Fruit fly (Drosophila melanogaster): ENCODE data around the gene CG45045.

Gene CG45045

dm6 chr3R:17712623-17713521, 45.5 kb downstream of the CG45045 start (continued):
- TF ChIP-seq fd85E (GFP tag; optimal IDR thresholded peaks at IDR 0.05) (no peak), Hr38 (GFP tag; optimal IDR thresholded peaks at IDR 0.05) (no peak), CG6792 (GFP tag; optimal IDR thresholded peaks at IDR 0.05) (no peak), CG34406 (GFP tag; optimal IDR thresholded peaks at IDR 0.05) (no peak), CG11902 (GFP tag; optimal IDR thresholded peaks at IDR 0.05) (no peak), CG3032 (tag; optimal IDR thresholded peaks at IDR 0.05) (no peak), Eip75B (GFP tag; optimal IDR thresholded peaks at IDR 0.05) (peak; percentile 20), CG6276 (GFP tag; optimal IDR thresholded peaks at IDR 0.05) (no peak), CG6854 (GFP tag; optimal IDR thresholded peaks at IDR 0.05) (no peak), Lpt (GFP tag; optimal IDR thresholded peaks at IDR 0.05) (no peak), CG8632 (GFP tag; optimal IDR thresholded peaks at IDR 0.05) (no peak), topi (GFP tag; optimal IDR thresholded peaks at IDR 0.05) (no peak), CG31627 (GFP tag; optimal IDR thresholded peaks at IDR 0.05) (no peak), CG7368 (GFP tag; optimal IDR thresholded peaks at IDR 0.05) (no peak), esn (GFP tag; optimal IDR thresholded peaks at IDR 0.05) (peak; percentile 9), fkh (GFP tag; optimal IDR thresholded peaks at IDR 0.05) (peak; percentile 71), CG32006 (GFP tag; optimal IDR thresholded peaks at IDR 0.05) (no peak), Blimp-1 (GFP tag; optimal IDR thresholded peaks at IDR 0.05) (no peak), CG9139 (GFP tag; optimal IDR thresholded peaks at IDR 0.05) (no peak), dac (GFP tag; optimal IDR thresholded peaks at IDR 0.05) (no peak)

dm6 chr3R:17714370-17714769, 47.0 kb downstream of the CG45045 start:
- TF ChIP-seq CG6854 (GFP tag; optimal IDR thresholded peaks at IDR 0.05): peak; percentile 8
- TF ChIP-seq svp (GFP tag): peak; percentile 71
- TF ChIP-seq dsx (GFP tag; optimal IDR thresholded peaks at IDR 0.05; ENCODE audit: poor library complexity, severe bottlenecking): peak; percentile 35
- TF ChIP-seq CG7368 (GFP tag; optimal IDR thresholded peaks at IDR 0.05): no peak
- TF ChIP-seq CG1621 (tag; optimal IDR thresholded peaks at IDR 0.05): peak; percentile 1

dm6 chr3R:17714773-17715344, 47.5 kb downstream of the CG45045 start:
- TF ChIP-seq eg (GFP tag; IDR thresholded peaks at IDR 0.05): no peak
- peak in 1 of 2 experiments; percentile 32 for TF ChIP-seq ss (GFP tag; optimal IDR thresholded peaks at IDR 0.05)
- TF ChIP-seq svp (GFP tag): peak; percentile 90
- peak; percentile 40 for TF ChIP-seq Eip75B (GFP tag; optimal IDR thresholded peaks at IDR 0.05)
- peak; percentile 43 for TF ChIP-seq Sox14 (GFP tag; optimal IDR thresholded peaks at IDR 0.05)
- TF ChIP-seq vri (GFP tag; optimal IDR thresholded peaks at IDR 0.05): peak; percentile 25
- TF ChIP-seq CG15336 (GFP tag; IDR thresholded peaks at IDR 0.05): no peak
- no peak for TF ChIP-seq CG8632 (GFP tag; optimal IDR thresholded peaks at IDR 0.05)
- TF ChIP-seq dsx (GFP tag; optimal IDR thresholded peaks at IDR 0.05; ENCODE audit: poor library complexity, severe bottlenecking): peak; percentile 16
- TF ChIP-seq Eip93F (GFP tag; optimal IDR thresholded peaks at IDR 0.05): no peak
- TF ChIP-seq CG8319 (GFP tag; optimal IDR thresholded peaks at IDR 0.05): no peak
- peak in 1 of 2 experiments; percentile 12 for TF ChIP-seq salr (GFP tag; optimal IDR thresholded peaks at IDR 0.05)
- peak; percentile 0 for TF ChIP-seq CG9139 (GFP tag; optimal IDR thresholded peaks at IDR 0.05)
- TF ChIP-seq fd59A (GFP tag; optimal IDR thresholded peaks at IDR 0.05): no peak
- no peak for TF ChIP-seq CG10669 (GFP tag; optimal IDR thresholded peaks at IDR 0.05)
- TF ChIP-seq CG6163 (GFP tag; IDR thresholded peaks at IDR 0.05): 0 out of 3 replicates have a peak, but pooled peaks have one; percentile 33

All from whole organism, prepupa.